Fruit fly (Drosophila melanogaster) whole organism, wandering third instar larva: Measurements from ENCODE around the gene Jhbp7.

ENCODE experiments used
- Abd-B ChIP-seq: fragments of >200 bp; optimal IDR thresholded peaks from 2 replicates; lab custom pipeline; 2017; ENCODE audit warnings: missing biosample characterization, missing genetic modification characterization
- CG32264 ChIP-seq: fragments of 200-800 bp; sonication (Bioruptor generic); optimal IDR thresholded peaks from 2 replicates; lab custom pipeline; 2016; ENCODE audit warnings: missing biosample characterization, missing genetic modification characterization
- CG9705 ChIP-seq: fragments of 200-800 bp; sonication (Bioruptor generic); optimal IDR thresholded peaks from 2 replicates; lab custom pipeline; 2018; ENCODE audit warnings: missing biosample characterization, mild to moderate bottlenecking, missing genetic modification characterization
- Dfd ChIP-seq: fragments of >200 bp; optimal IDR thresholded peaks from 2 replicates; lab custom pipeline; 2017; ENCODE audit warnings: missing biosample characterization, missing genetic modification characterization
- Dif ChIP-seq: fragments of 200-275, 200-300 bp; sonication (Bioruptor generic); optimal IDR thresholded peaks from 2 replicates; lab custom pipeline; 2018; ENCODE audit warnings: missing biosample characterization, missing genetic modification characterization; ENCODE audit not compliant: partially characterized antibody
- GATAd ChIP-seq: sonication (Bioruptor generic); optimal IDR thresholded peaks from 2 replicates; lab custom pipeline; 2016; ENCODE audit warnings: missing biosample characterization, missing genetic modification characterization
- Hnf4 ChIP-seq: fragments of 200-800 bp; sonication (Bioruptor generic); optimal IDR thresholded peaks from 2 replicates; lab custom pipeline; 2016; ENCODE audit warnings: missing biosample characterization, mild to moderate bottlenecking, missing genetic modification characterization
- Hr78 ChIP-seq: fragments of >200 bp; optimal IDR thresholded peaks from 2 replicates; lab custom pipeline; 2017; ENCODE audit warnings: missing biosample characterization, missing genetic modification characterization
- Hr83 ChIP-seq: fragments of 200-300 bp; sonication (Bioruptor generic); optimal IDR thresholded peaks from 2 replicates; lab custom pipeline; 2016; ENCODE audit warnings: missing biosample characterization, mild to moderate bottlenecking, missing genetic modification characterization, moderate library complexity; ENCODE audit not compliant: poor library complexity, severe bottlenecking
- Mio ChIP-seq: sonication (Bioruptor generic); optimal IDR thresholded peaks from 2 replicates; lab custom pipeline; 2016; ENCODE audit warnings: missing biosample characterization, missing genetic modification characterization
- Myc ChIP-seq: fragments of >200 bp; optimal IDR thresholded peaks from 2 replicates; lab custom pipeline; 2017
- N ChIP-seq: fragments of >200 bp; optimal IDR thresholded peaks from 2 replicates; lab custom pipeline; 2018; ENCODE audit warnings: missing biosample characterization, missing external identifiers, missing genetic modification characterization
- OdsH ChIP-seq: fragments of 200-800 bp; sonication (Bioruptor generic); optimal IDR thresholded peaks from 2 replicates; lab custom pipeline; 2016; ENCODE audit warnings: missing biosample characterization, mild to moderate bottlenecking, missing genetic modification characterization
- Sp1 ChIP-seq: fragments of 200-800 bp; sonication (Bioruptor generic); optimal IDR thresholded peaks from 3 replicates; lab custom pipeline; 2019; ENCODE audit warnings: missing biosample characterization, mild to moderate bottlenecking, missing genetic modification characterization, moderate library complexity
- Vsx2 ChIP-seq: fragments of 200-300, 225-300 bp; sonication (Bioruptor generic); optimal IDR thresholded peaks from 2 replicates; lab custom pipeline; 2018; ENCODE audit warnings: missing biosample characterization, missing genetic modification characterization; ENCODE audit not compliant: partially characterized antibody
- br ChIP-seq: fragments of 200-800 bp; sonication (Bioruptor generic); optimal IDR thresholded peaks from 2 replicates; lab custom pipeline; 2016; ENCODE audit warnings: missing biosample characterization, missing genetic modification characterization
- brk ChIP-seq: fragments of 200-800 bp; sonication (Bioruptor generic); optimal IDR thresholded peaks from 2 replicates; lab custom pipeline; 2016; ENCODE audit warnings: missing biosample characterization, mild to moderate bottlenecking, missing genetic modification characterization
- dl ChIP-seq, 2 experiments: fragments of 175-275, 200-275 bp in 1 of 2; fragments of 200-275 bp in 1 of 2; sonication (Bioruptor generic); optimal IDR thresholded peaks; lab custom pipeline; 2018; ENCODE audit warnings: mild to moderate bottlenecking in 2 of 2, missing biosample characterization in 2 of 2, missing genetic modification characterization in 2 of 2, moderate library complexity in 2 of 2; ENCODE audit not compliant: partially characterized antibody in 2 of 2, insufficient read depth in 1 of 2
- dmrt93B ChIP-seq: fragments of 200-800 bp; sonication (Bioruptor generic); optimal IDR thresholded peaks from 2 replicates; lab custom pipeline; 2018; ENCODE audit warnings: missing biosample characterization, mild to moderate bottlenecking, missing genetic modification characterization
- ey ChIP-seq: fragments of 200-800 bp; sonication (Bioruptor generic); optimal IDR thresholded peaks from 2 replicates; lab custom pipeline; 2016; ENCODE audit warnings: missing biosample characterization, missing genetic modification characterization
- foxo ChIP-seq, 2 experiments: fragments of 200-800 bp; sonication (Bioruptor generic); optimal IDR thresholded peaks; 2 replicates in 1 of 2; 3 replicates in 1 of 2; lab custom pipeline; 2016 to 2017; ENCODE audit warnings: missing biosample characterization in 2 of 2, missing genetic modification characterization in 2 of 2
- fru ChIP-seq: fragments of 200-800 bp; sonication (Bioruptor generic); optimal IDR thresholded peaks from 3 replicates; lab custom pipeline; 2016; ENCODE audit warnings: missing biosample characterization, mild to moderate bottlenecking, missing genetic modification characterization
- h ChIP-seq: fragments of 200-800 bp; sonication (Bioruptor generic); optimal IDR thresholded peaks from 3 replicates; lab custom pipeline; 2016; ENCODE audit warnings: missing biosample characterization, mild to moderate bottlenecking, missing genetic modification characterization
- lola ChIP-seq: fragments of >200 bp; optimal IDR thresholded peaks from 2 replicates; lab custom pipeline; 2017; ENCODE audit warnings: missing biosample characterization, missing genetic modification characterization
- pan ChIP-seq: fragments of >200 bp; optimal IDR thresholded peaks from 2 replicates; lab custom pipeline; 2017
- psq ChIP-seq: fragments of 200-800 bp; sonication (Bioruptor generic); optimal IDR thresholded peaks from 3 replicates; lab custom pipeline; 2017; ENCODE audit warnings: missing biosample characterization, mild to moderate bottlenecking, missing genetic modification characterization, moderate library complexity
- rgr ChIP-seq: fragments of 200-800 bp; sonication (Bioruptor generic); optimal IDR thresholded peaks from 3 replicates; lab custom pipeline; 2016; ENCODE audit warnings: missing biosample characterization, mild to moderate bottlenecking, missing genetic modification characterization
- sage ChIP-seq: fragments of 200-800 bp; sonication (Bioruptor generic); optimal IDR thresholded peaks from 2 replicates; lab custom pipeline; 2016; ENCODE audit warnings: missing biosample characterization, mild to moderate bottlenecking, missing genetic modification characterization
- sv ChIP-seq: fragments of 200-800 bp; sonication (Bioruptor generic); optimal IDR thresholded peaks from 3 replicates; lab custom pipeline; 2016; ENCODE audit warnings: missing biosample characterization, missing genetic modification characterization
- tai ChIP-seq: sonication (Bioruptor generic); optimal IDR thresholded peaks from 2 replicates; lab custom pipeline; 2016; ENCODE audit warnings: missing biosample characterization, missing genetic modification characterization
- usp ChIP-seq: fragments of >200 bp; optimal IDR thresholded peaks from 2 replicates; lab custom pipeline; 2017; ENCODE audit warnings: missing biosample characterization, missing genetic modification characterization

The Jhbp7 gene

dm6 chr3R:25281165-25281564 lies 43.8 kb downstream of the Jhbp7 start, which contains the start of gene CG11892:
Gene CG11892, plus strand, starts transcription at chr3R:25281548.
- TF ChIP-seq lola (GFP tag; lab: Kevin White, UChicago) = no peak
- peak; percentile 51 for TF ChIP-seq Hr83
- no peak for TF ChIP-seq ey (GFP tag; lab: Kevin White, UChicago)
- peak; percentile 57 for TF ChIP-seq br (GFP tag; lab: Kevin White, UChicago)
- TF ChIP-seq CG9705 (GFP tag; lab: Kevin White, UChicago) = no peak
- peak; percentile 55 for TF ChIP-seq Sp1
- peak; percentile 24 for TF ChIP-seq Hnf4 (GFP tag; lab: Kevin White, UChicago)
- TF ChIP-seq Dif (GFP tag; lab: Kevin White, UChicago) = no peak
- no peak for TF ChIP-seq Mio (GFP tag; lab: Kevin White, UChicago)
- TF ChIP-seq OdsH (GFP tag; lab: Kevin White, UChicago) = peak; percentile 47
- TF ChIP-seq dmrt93B = no peak
- peak; percentile 50 for TF ChIP-seq fru (GFP tag; lab: Kevin White, UChicago)
- TF ChIP-seq sv (GFP tag; lab: Kevin White, UChicago) = no peak
- peak; percentile 36 for TF ChIP-seq rgr (GFP tag; lab: Kevin White, UChicago)

DNA sequence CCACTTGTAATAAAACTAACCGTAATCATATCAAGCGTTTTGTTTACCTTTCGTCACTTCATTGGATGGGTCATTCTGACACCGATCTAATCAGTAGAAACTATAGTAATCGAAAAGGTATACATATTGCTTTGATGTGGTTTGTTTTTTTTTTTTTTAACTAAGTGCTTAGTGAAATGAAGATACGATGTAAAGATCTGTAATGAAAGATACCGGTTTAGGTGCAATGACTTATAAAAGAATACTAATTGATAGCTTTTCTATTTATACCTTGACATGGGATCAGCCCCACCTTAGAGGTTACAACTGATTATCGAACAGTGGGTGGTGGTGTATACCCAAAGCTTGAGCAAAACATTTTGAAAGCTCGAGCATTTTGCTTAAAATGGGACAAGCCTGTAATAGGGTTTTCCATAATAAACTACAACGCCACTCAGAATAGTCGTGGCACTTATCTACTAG lies 45.8 kb downstream of the Jhbp7 start, which contains the start of gene CG31300:
Gene CG31300 (plus strand): TSS at position 412 of the 462 bp plus-strand sequence.
- TF ChIP-seq Myc (no peak), lola (GFP tag; lab: Kevin White, UChicago) (no peak), pan (lab: Kevin White, UChicago) (no peak), dl (GFP tag; optimal IDR thresholded peaks at IDR 0.05; lab: Kevin White, UChicago; ENCODE audit: insufficient read depth in 1 of 2, partially characterized antibody in 2 of 2) (no peak), Hnf4 (GFP tag; lab: Kevin White, UChicago) (no peak), Vsx2 (GFP tag; lab: Kevin White, UChicago) (no peak), Dfd (GFP tag; lab: Kevin White, UChicago) (no peak), GATAd (GFP tag; lab: Kevin White, UChicago) (no peak), usp (no peak), tai (GFP tag; lab: Kevin White, UChicago) (no peak), ey (GFP tag; lab: Kevin White, UChicago) (no peak), N (GFP tag; lab: Kevin White, UChicago) (no peak), psq (GFP tag; lab: Kevin White, UChicago) (no peak), Mio (GFP tag; lab: Kevin White, UChicago) (no peak), h (no peak), Abd-B (GFP tag; lab: Kevin White, UChicago) (no peak)
- TF ChIP-seq, all 38 proteins: peak for 0

- TF ChIP-seq CG32264 (GFP tag; lab: Kevin White, UChicago) = no peak
- TF ChIP-seq Hr78 (GFP tag; lab: Kevin White, UChicago) = no peak
- TF ChIP-seq h = no peak
- TF ChIP-seq Hr83 = no peak
- TF ChIP-seq N (GFP tag; lab: Kevin White, UChicago) = no peak
- TF ChIP-seq foxo (GFP tag; optimal IDR thresholded peaks at IDR 0.05; lab: Kevin White, UChicago) = no peak
- TF ChIP-seq dmrt93B = no peak
- no peak for TF ChIP-seq br (GFP tag; lab: Kevin White, UChicago)
- no peak for TF ChIP-seq Mio (GFP tag; lab: Kevin White, UChicago)
- TF ChIP-seq usp = no peak
- TF ChIP-seq Vsx2 (GFP tag; lab: Kevin White, UChicago) = no peak
- TF ChIP-seq sage = no peak
- TF ChIP-seq brk (GFP tag; lab: Kevin White, UChicago) = no peak
Observed at dm6 chr3R:25285173-25285572, 47.8 kb downstream of the Jhbp7 start, which contains the start of gene CG31104. Gene CG31104, plus strand, starts transcription at chr3R:25285473.

dm6 chr3R:25287128-25287527 lies 49.7 kb downstream of the Jhbp7 start, which contains the start of gene CG13658:
Gene CG13658, plus strand, starts transcription at chr3R:25287474.
- TF ChIP-seq Hr83 = no peak
- TF ChIP-seq, all 38 proteins: peak for 0
